Fruit fly (Drosophila melanogaster) whole organism, embryonic: ENCODE measurements around the gene Not10.

Experiments used
- B-H2 ChIP-seq: fragments of 200-800 bp; sonication (Bioruptor generic); optimal IDR thresholded peaks from 2 replicates; lab custom pipeline; 2018; ENCODE audit warnings: missing biosample characterization, mild to moderate bottlenecking, missing genetic modification characterization
- Bgb ChIP-seq: fragments of 200-800 bp; sonication (Bioruptor generic); IDR thresholded peaks from 2 replicates; pipeline ENCODE4 v1.3.6; 2022; ENCODE audit warnings: missing biosample characterization, missing genetic modification characterization; ENCODE audit not compliant: partially characterized antibody
- Bteb2 ChIP-seq: fragments of 200-800 bp; sonication (Bioruptor generic); optimal IDR thresholded peaks from 2 replicates; lab custom pipeline; 2016; ENCODE audit warnings: missing biosample characterization, missing genetic modification characterization
- CG10979 ChIP-seq: fragments of 200-800 bp; sonication (Bioruptor generic); optimal IDR thresholded peaks from 2 replicates; lab custom pipeline; 2018; ENCODE audit warnings: missing biosample characterization, mild to moderate bottlenecking, missing genetic modification characterization, moderate library complexity
- CG12104 ChIP-seq: fragments of 200-800 bp; sonication (Bioruptor generic); optimal IDR thresholded peaks from 3 replicates; lab custom pipeline; 2016; ENCODE audit warnings: missing biosample characterization, missing genetic modification characterization
- CG12219 ChIP-seq: fragments of 200-800 bp; sonication (Bioruptor generic); optimal IDR thresholded peaks from 3 replicates; lab custom pipeline; 2018; ENCODE audit warnings: missing biosample characterization, mild to moderate bottlenecking, missing genetic modification characterization
- CG1233 ChIP-seq: fragments of 200-800 bp; sonication (Bioruptor generic); optimal IDR thresholded peaks from 4 replicates; lab custom pipeline; 2018; ENCODE audit warnings: missing biosample characterization, mild to moderate bottlenecking, missing genetic modification characterization
- CG12391 ChIP-seq: fragments of 200-800 bp; sonication (Bioruptor generic); optimal IDR thresholded peaks from 3 replicates; lab custom pipeline; 2018; ENCODE audit warnings: missing biosample characterization, mild to moderate bottlenecking, missing genetic modification characterization, moderate library complexity
- CG14441 ChIP-seq: fragments of 200-800 bp; sonication (Bioruptor generic); IDR thresholded peaks from 2 replicates; pipeline ENCODE4 v1.3.6; 2022; ENCODE audit warnings: missing biosample characterization, missing genetic modification characterization
- CG15073 ChIP-seq: fragments of 200-800 bp; sonication (Bioruptor generic); optimal IDR thresholded peaks from 2 replicates; lab custom pipeline; 2016; ENCODE audit warnings: missing biosample characterization, missing genetic modification characterization
- CG16779 ChIP-seq: fragments of 200-800 bp; sonication (Bioruptor generic); IDR thresholded peaks from 2 replicates; pipeline ENCODE4 v1.3.6; 2022; ENCODE audit warnings: missing biosample characterization, missing genetic modification characterization
- CG17612 ChIP-seq: fragments of 200-800 bp; sonication (Bioruptor generic); IDR thresholded peaks from 2 replicates; pipeline ENCODE4 v1.3.6; 2022; ENCODE audit warnings: missing biosample characterization, missing genetic modification characterization
- CG18476 ChIP-seq: fragments of 200-800 bp; sonication (Bioruptor generic); optimal IDR thresholded peaks from 2 replicates; lab custom pipeline; 2016; ENCODE audit warnings: missing biosample characterization, mild to moderate bottlenecking, missing genetic modification characterization
- CG34224 ChIP-seq: fragments of 200-800 bp; sonication (Bioruptor generic); IDR thresholded peaks from 3 replicates; pipeline ENCODE4 v1.3.6; 2022; ENCODE audit warnings: missing biosample characterization, missing genetic modification characterization; ENCODE audit not compliant: partially characterized antibody
- CG3726 ChIP-seq: fragments of 200-800 bp; sonication (Bioruptor generic); IDR thresholded peaks from 3 replicates; pipeline ENCODE4, ENCODE4 v1.3.6; 2022; ENCODE audit warnings: missing biosample characterization, missing genetic modification characterization
- CG3847 ChIP-seq: fragments of 200-800 bp; sonication (Bioruptor generic); IDR thresholded peaks from 2 replicates; pipeline ENCODE4 v1.3.6; 2022; ENCODE audit warnings: missing biosample characterization, missing genetic modification characterization
- CG6175 ChIP-seq: fragments of 200-800 bp; sonication (Bioruptor generic); IDR thresholded peaks from 3 replicates; pipeline ENCODE4 v1.3.6; 2022; ENCODE audit warnings: missing biosample characterization, missing genetic modification characterization
- CG6654 ChIP-seq: fragments of 200-800 bp; sonication (Bioruptor generic); optimal IDR thresholded peaks from 2 replicates; lab custom pipeline; 2017; ENCODE audit warnings: missing biosample characterization, mild to moderate bottlenecking, missing genetic modification characterization
- CG8765 ChIP-seq: fragments of 200-800 bp; sonication (Bioruptor generic); IDR thresholded peaks from 2 replicates; pipeline ENCODE4 v1.3.6; 2022; ENCODE audit warnings: missing biosample characterization, missing genetic modification characterization
- CG9609 ChIP-seq: fragments of 200-800 bp; sonication (Bioruptor generic); optimal IDR thresholded peaks from 3 replicates; lab custom pipeline; 2016; ENCODE audit warnings: missing biosample characterization, missing genetic modification characterization
- CG9727 ChIP-seq: fragments of 200-800 bp; sonication (Bioruptor generic); optimal IDR thresholded peaks from 3 replicates; lab custom pipeline; 2017; ENCODE audit warnings: missing biosample characterization, mild to moderate bottlenecking, missing genetic modification characterization
- Fer3 ChIP-seq: fragments of 200-800 bp; sonication (Bioruptor generic); optimal IDR thresholded peaks from 2 replicates; lab custom pipeline; 2018; ENCODE audit warnings: missing biosample characterization, mild to moderate bottlenecking, missing genetic modification characterization, moderate library complexity
- Gug ChIP-seq: fragments of 200-800 bp; sonication (Bioruptor generic); IDR thresholded peaks from 4 replicates; pipeline ENCODE4 v1.3.6; 2022; ENCODE audit warnings: missing biosample characterization, missing genetic modification characterization
- Hr3 ChIP-seq: fragments of 200-800 bp; sonication (Bioruptor generic); optimal IDR thresholded peaks from 3 replicates; lab custom pipeline; 2016; ENCODE audit warnings: missing biosample characterization, missing genetic modification characterization
- Jarid2 ChIP-seq: fragments of 200-800 bp; sonication (Bioruptor generic); optimal IDR thresholded peaks from 3 replicates; lab custom pipeline; 2017; ENCODE audit warnings: mild to moderate bottlenecking, missing biosample characterization, missing genetic modification reagents, missing genetic modification characterization
- Lhr ChIP-seq: fragments of 200-800 bp; sonication (Bioruptor generic); optimal IDR thresholded peaks from 3 replicates; lab custom pipeline; 2017; ENCODE audit warnings: mild to moderate bottlenecking, missing biosample characterization, missing genetic modification reagents, missing genetic modification characterization
- Ptx1 ChIP-seq: fragments of 200-800 bp; sonication (Bioruptor generic); IDR thresholded peaks from 2 replicates; pipeline ENCODE4 v1.3.6; 2022; ENCODE audit warnings: missing biosample characterization, missing genetic modification characterization
- Tbp ChIP-seq: fragments of >200 bp; optimal IDR thresholded peaks from 2 replicates; lab custom pipeline; 2018; ENCODE audit warnings: missing biosample characterization, missing genetic modification characterization
- Trl ChIP-seq, 3 experiments: fragments of >200 bp in 2 of 3; fragments of 200-800 bp in 1 of 3; sonication (Bioruptor generic) in 1 of 3; optimal IDR thresholded peaks; 2 replicates in 1 of 3; 3 replicates in 2 of 3; lab custom pipeline; 2016 to 2017; ENCODE audit warnings: missing biosample characterization in 1 of 3, missing genetic modification characterization in 1 of 3
- YL-1 ChIP-seq: fragments of 200-800 bp; sonication (Bioruptor generic); optimal IDR thresholded peaks from 3 replicates; lab custom pipeline; 2017; ENCODE audit warnings: missing biosample characterization, mild to moderate bottlenecking, missing genetic modification characterization
- ab ChIP-seq: fragments of 200-800 bp; sonication (Bioruptor generic); optimal IDR thresholded peaks from 2 replicates; lab custom pipeline; 2016; ENCODE audit warnings: missing biosample characterization, missing genetic modification characterization
- abd-A ChIP-seq: fragments of 200-800 bp; sonication (Bioruptor generic); optimal IDR thresholded peaks from 3 replicates; lab custom pipeline; 2019; ENCODE audit warnings: missing biosample characterization, mild to moderate bottlenecking, missing genetic modification characterization, moderate library complexity
- cg ChIP-seq: fragments of 200-800 bp; sonication (Bioruptor generic); optimal IDR thresholded peaks from 3 replicates; lab custom pipeline; 2019; ENCODE audit warnings: missing biosample characterization, mild to moderate bottlenecking, missing genetic modification characterization, moderate library complexity
- danr ChIP-seq: fragments of 200-800 bp; sonication (Bioruptor generic); IDR thresholded peaks from 2 replicates; pipeline ENCODE4 v1.3.6; 2022; ENCODE audit warnings: missing biosample characterization, missing genetic modification characterization
- ewg ChIP-seq: fragments of 200-800 bp; sonication (Bioruptor generic); optimal IDR thresholded peaks from 3 replicates; lab custom pipeline; 2017; ENCODE audit warnings: mild to moderate bottlenecking, missing biosample characterization, missing genetic modification reagents, missing genetic modification characterization
- jigr1 ChIP-seq: fragments of 200-800 bp; sonication (Bioruptor generic); IDR thresholded peaks from 3 replicates; pipeline ENCODE4 v1.3.6; 2022; ENCODE audit warnings: missing biosample characterization, missing genetic modification characterization
- nau ChIP-seq: fragments of 200-800 bp; sonication (Bioruptor generic); optimal IDR thresholded peaks from 3 replicates; lab custom pipeline; 2017; ENCODE audit warnings: missing biosample characterization, mild to moderate bottlenecking, missing genetic modification characterization, missing genetic modification reagents
- nerfin-2 ChIP-seq: fragments of 200-800 bp; sonication (Bioruptor generic); IDR thresholded peaks from 2 replicates; pipeline ENCODE4 v1.3.6; 2022; ENCODE audit warnings: missing biosample characterization, missing genetic modification characterization; ENCODE audit not compliant: partially characterized antibody
- otp ChIP-seq: fragments of 200-800 bp; sonication (Bioruptor generic); IDR thresholded peaks from 3 replicates; pipeline ENCODE4, ENCODE4 v1.3.6; 2022; ENCODE audit warnings: missing biosample characterization, missing genetic modification characterization
- pfk ChIP-seq: fragments of 200-800 bp; sonication (Bioruptor generic); optimal IDR thresholded peaks from 2 replicates; lab custom pipeline; 2018; ENCODE audit warnings: missing biosample characterization, mild to moderate bottlenecking, missing genetic modification characterization, moderate library complexity
- pum ChIP-seq: fragments of 200-800 bp; sonication (Bioruptor generic); optimal IDR thresholded peaks from 2 replicates; lab custom pipeline; 2016; ENCODE audit warnings: missing biosample characterization, missing genetic modification characterization
- sc ChIP-seq, 3 experiments: fragments of >200 bp in 2 of 3; fragments of 200-800 bp in 1 of 3; sonication (Bioruptor generic) in 1 of 3; optimal IDR thresholded peaks; 2 replicates in 2 of 3; 3 replicates in 1 of 3; lab custom pipeline; 2017; ENCODE audit warnings: mild to moderate bottlenecking in 1 of 3, missing biosample characterization in 1 of 3, missing genetic modification characterization in 1 of 3, missing genetic modification reagents in 1 of 3
- shn ChIP-seq: fragments of 200-800 bp; sonication (Bioruptor generic); optimal IDR thresholded peaks from 3 replicates; lab custom pipeline; 2016; ENCODE audit warnings: missing biosample characterization, missing genetic modification characterization
- slbo ChIP-seq: fragments of 200-800 bp; sonication (Bioruptor generic); IDR thresholded peaks from 2 replicates; pipeline ENCODE4 v1.3.6; 2022; ENCODE audit warnings: missing biosample characterization, missing genetic modification characterization
- sob ChIP-seq: fragments of 200-800 bp; sonication (Bioruptor generic); IDR thresholded peaks from 2 replicates; pipeline ENCODE4 v1.3.6; 2022; ENCODE audit warnings: missing biosample characterization, missing genetic modification characterization
- ssp ChIP-seq: fragments of 200-800 bp; sonication (Bioruptor generic); IDR thresholded peaks from 2 replicates; pipeline ENCODE4 v1.3.6; 2022; ENCODE audit warnings: missing biosample characterization, missing genetic modification characterization
- tin ChIP-seq: fragments of 200-800 bp; sonication (Bioruptor generic); optimal IDR thresholded peaks from 3 replicates; lab custom pipeline; 2016; ENCODE audit warnings: missing biosample characterization, missing genetic modification characterization
- unpg ChIP-seq: fragments of 200-800 bp; sonication (Bioruptor generic); optimal IDR thresholded peaks from 3 replicates; lab custom pipeline; 2018; ENCODE audit warnings: missing biosample characterization, mild to moderate bottlenecking, missing genetic modification characterization, moderate library complexity
- wdn ChIP-seq: fragments of 200-800 bp; sonication (Bioruptor generic); IDR thresholded peaks from 2 replicates; pipeline ENCODE4 v1.3.6; 2022; ENCODE audit warnings: missing biosample characterization, missing genetic modification characterization
- zfh1 ChIP-seq: fragments of 200-800 bp; sonication (Bioruptor generic); IDR thresholded peaks from 3 replicates; pipeline ENCODE4 v1.3.6; 2022; ENCODE audit warnings: missing biosample characterization, missing genetic modification characterization
- zfh2 ChIP-seq: fragments of 200-800 bp; sonication (Bioruptor generic); optimal IDR thresholded peaks from 2 replicates; lab custom pipeline; 2016; ENCODE audit warnings: missing biosample characterization, missing genetic modification characterization

The Not10 gene

DNA sequence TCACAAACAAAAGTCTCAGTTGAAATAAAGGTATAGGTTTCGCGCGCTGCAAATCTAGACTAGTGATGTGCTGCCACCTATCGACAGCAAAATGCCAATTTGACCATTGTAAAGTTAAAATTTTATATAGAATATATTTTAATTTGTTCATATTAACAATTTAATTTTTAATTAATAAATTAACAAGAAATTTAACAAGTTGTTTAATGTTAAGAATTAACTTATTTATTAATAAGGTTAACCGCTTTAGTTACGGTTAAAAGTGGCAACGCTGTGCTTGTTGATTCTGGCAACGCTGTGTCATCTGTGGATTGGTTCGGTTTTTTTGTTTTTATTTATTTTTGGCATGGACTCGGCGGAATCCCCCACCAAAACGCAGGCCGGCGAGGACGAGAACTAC, at the start of gene Not10 (continued):
- TF ChIP-seq cg (GFP tag; lab: Kevin White, UChicago): no peak
- no peak for TF ChIP-seq CG17612 (GFP tag; lab: Robert Waterston, UW)
- peak; percentile 51 for TF ChIP-seq YL-1 (GFP tag; lab: Kevin White, UChicago)
- no peak for TF ChIP-seq zfh1 (GFP tag; lab: Robert Waterston, UW)
- peak; percentile 77 for TF ChIP-seq CG12391
- TF ChIP-seq Hr3 (GFP tag; lab: Kevin White, UChicago): peak; percentile 59
- TF ChIP-seq sc (optimal IDR thresholded peaks at IDR 0.05; lab: Kevin White, UChicago): no peak
- no peak for TF ChIP-seq sc (GFP tag; optimal IDR thresholded peaks at IDR 0.05; lab: Kevin White, UChicago)
- no peak for TF ChIP-seq CG14441 (GFP tag; lab: Robert Waterston, UW)
- peak; percentile 18 for TF ChIP-seq zfh2 (GFP tag; lab: Kevin White, UChicago)
- no peak for TF ChIP-seq B-H2 (GFP tag; lab: Kevin White, UChicago)
- peak; percentile 27 for TF ChIP-seq CG10979 (tag; lab: Kevin White, UChicago)
- TF ChIP-seq jigr1 (GFP tag; lab: Robert Waterston, UW): no peak
- no peak for TF ChIP-seq CG12219 (GFP tag; lab: Kevin White, UChicago)
- no peak for TF ChIP-seq ewg (GFP tag; lab: Kevin White, UChicago)
- TF ChIP-seq CG9727 (GFP tag; lab: Kevin White, UChicago): no peak
- TF ChIP-seq CG12104: peak; percentile 5
- TF ChIP-seq ab (GFP tag; lab: Kevin White, UChicago): no peak
- TF ChIP-seq Jarid2 (GFP tag; lab: Kevin White, UChicago): no peak
- no peak for TF ChIP-seq CG6654 (GFP tag; lab: Kevin White, UChicago)
- peak; percentile 9 for TF ChIP-seq Fer3 (tag; lab: Kevin White, UChicago)
- TF ChIP-seq danr (GFP tag; lab: Robert Waterston, UW): no peak
- no peak for TF ChIP-seq pfk (GFP tag; lab: Kevin White, UChicago)
- TF ChIP-seq CG3847 (GFP tag; lab: Robert Waterston, UW): peak; percentile 64
- no peak for TF ChIP-seq CG3726 (GFP tag; lab: Robert Waterston, UW)
- TF ChIP-seq ssp (GFP tag; lab: Robert Waterston, UW): 0 out of 2 replicates have a peak, but pooled peaks have one; percentile 36
- TF ChIP-seq Lhr: peak; percentile 22
- TF ChIP-seq abd-A (tag; lab: Kevin White, UChicago): no peak
- no peak for TF ChIP-seq nau
- TF ChIP-seq CG16779 (GFP tag; lab: Robert Waterston, UW): no peak
- no peak for TF ChIP-seq tin (GFP tag; lab: Kevin White, UChicago)
- TF ChIP-seq CG18476 (GFP tag; lab: Kevin White, UChicago): no peak
- no peak for TF ChIP-seq CG9609 (GFP tag; lab: Kevin White, UChicago)
- no peak for TF ChIP-seq Tbp
- 0 out of 2 replicates have a peak, but pooled peaks have one; percentile 43 for TF ChIP-seq sob (GFP tag; lab: Robert Waterston, UW)
- TF ChIP-seq Bteb2: no peak
- TF ChIP-seq Gug (GFP tag; lab: Robert Waterston, UW): 0 out of 4 replicates have a peak, but pooled peaks have one; percentile 22
- TF ChIP-seq Ptx1 (GFP tag; lab: Robert Waterston, UW): peak; percentile 60
- no peak for TF ChIP-seq Trl (optimal IDR thresholded peaks at IDR 0.05; lab: Kevin White, UChicago)
- TF ChIP-seq Trl (GFP tag; optimal IDR thresholded peaks at IDR 0.05; lab: Kevin White, UChicago): no peak
- no peak for TF ChIP-seq unpg (GFP tag; lab: Kevin White, UChicago)
- TF ChIP-seq wdn: no peak
- peak; percentile 68 for TF ChIP-seq slbo (GFP tag; lab: Robert Waterston, UW)
- TF ChIP-seq CG15073 (GFP tag; lab: Kevin White, UChicago): no peak
- TF ChIP-seq otp (GFP tag; lab: Robert Waterston, UW): no peak
- TF ChIP-seq CG6175: no peak
- TF ChIP-seq shn (GFP tag; lab: Kevin White, UChicago): no peak
- peak; percentile 43; the same call in 1 of the 2 replicates for TF ChIP-seq Bgb (GFP tag; lab: Robert Waterston, UW)
- no peak for TF ChIP-seq pum (GFP tag; lab: Kevin White, UChicago)
- TF ChIP-seq CG1233 (GFP tag; lab: Kevin White, UChicago): no peak
- TF ChIP-seq CG8765 (GFP tag; lab: Robert Waterston, UW): no peak
- TF ChIP-seq nerfin-2 (GFP tag; lab: Robert Waterston, UW): no peak
- TF ChIP-seq CG34224: peak; percentile 77
